Fruit fly (Drosophila melanogaster): ENCODE data around the gene Hmx.

The Hmx gene

DNA sequence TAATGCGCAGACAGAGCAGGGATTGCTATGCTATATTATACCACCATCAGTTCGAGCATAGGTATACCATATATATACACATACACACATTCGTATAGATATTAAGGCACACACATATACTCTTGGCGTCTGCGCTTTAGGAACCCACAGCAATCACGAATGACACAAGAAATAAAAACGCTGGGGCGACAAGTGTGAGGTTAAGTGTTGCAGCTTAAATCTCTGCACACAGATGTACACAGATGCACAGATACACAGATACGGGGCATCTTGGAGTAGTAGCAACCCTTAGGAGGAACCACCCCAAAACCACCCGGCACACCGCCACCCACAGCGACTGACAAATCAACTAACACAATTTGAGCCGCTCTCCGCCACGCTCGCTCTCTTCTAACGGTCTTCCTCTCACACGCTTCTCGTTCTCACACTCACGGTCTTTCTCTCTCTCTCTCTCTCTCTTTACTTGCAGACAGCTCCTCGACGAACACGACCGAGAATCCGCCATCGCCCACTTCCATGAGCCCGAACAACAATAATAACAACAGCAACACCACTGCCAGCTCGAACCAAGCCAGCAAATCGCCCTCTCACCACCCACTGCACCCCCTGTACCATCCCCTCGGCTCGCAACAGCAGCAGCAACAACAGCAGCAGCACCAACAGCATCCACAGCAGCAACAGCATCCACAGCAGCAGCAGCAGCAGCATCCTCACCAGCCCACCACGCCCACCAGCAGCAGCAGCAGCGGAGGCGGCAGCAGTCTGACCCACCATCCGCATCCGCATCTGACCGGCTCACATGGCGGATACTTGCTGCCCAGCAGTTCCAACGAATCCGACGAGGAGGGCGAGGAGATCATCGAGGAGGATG lies 8.1 kb downstream of the Hmx start:
- no peak for TF ChIP-seq Smox (GFP tag; optimal IDR thresholded peaks at IDR 0.05)
- TF ChIP-seq Sox14 (GFP tag; optimal IDR thresholded peaks at IDR 0.05), result no peak
- no peak for TF ChIP-seq spab (GFP tag; optimal IDR thresholded peaks at IDR 0.05)
- no peak for TF ChIP-seq Eip93F (GFP tag; optimal IDR thresholded peaks at IDR 0.05)
- no peak for TF ChIP-seq CG8319 (GFP tag; optimal IDR thresholded peaks at IDR 0.05)
- no peak for TF ChIP-seq dsx (GFP tag; optimal IDR thresholded peaks at IDR 0.05; ENCODE audit: poor library complexity, severe bottlenecking)
- no peak for TF ChIP-seq eg (GFP tag; IDR thresholded peaks at IDR 0.05)
- no peak for TF ChIP-seq CG6792 (GFP tag; optimal IDR thresholded peaks at IDR 0.05)
- no peak for TF ChIP-seq CG3032 (tag; optimal IDR thresholded peaks at IDR 0.05)
- no peak for TF ChIP-seq Gug (GFP tag; IDR thresholded peaks at IDR 0.05)
- TF ChIP-seq CG31627 (GFP tag; optimal IDR thresholded peaks at IDR 0.05), result no peak
- no peak for TF ChIP-seq fkh (GFP tag; optimal IDR thresholded peaks at IDR 0.05)
- no peak for TF ChIP-seq CG15336 (GFP tag; IDR thresholded peaks at IDR 0.05)
- TF ChIP-seq CG1621 (tag; optimal IDR thresholded peaks at IDR 0.05), result no peak
- TF ChIP-seq CG16779 (tag; optimal IDR thresholded peaks at IDR 0.05), result no peak
- TF ChIP-seq CG32006 (GFP tag; optimal IDR thresholded peaks at IDR 0.05), result no peak
- no peak for TF ChIP-seq Sox15 (GFP tag; optimal IDR thresholded peaks at IDR 0.05)

DNA sequence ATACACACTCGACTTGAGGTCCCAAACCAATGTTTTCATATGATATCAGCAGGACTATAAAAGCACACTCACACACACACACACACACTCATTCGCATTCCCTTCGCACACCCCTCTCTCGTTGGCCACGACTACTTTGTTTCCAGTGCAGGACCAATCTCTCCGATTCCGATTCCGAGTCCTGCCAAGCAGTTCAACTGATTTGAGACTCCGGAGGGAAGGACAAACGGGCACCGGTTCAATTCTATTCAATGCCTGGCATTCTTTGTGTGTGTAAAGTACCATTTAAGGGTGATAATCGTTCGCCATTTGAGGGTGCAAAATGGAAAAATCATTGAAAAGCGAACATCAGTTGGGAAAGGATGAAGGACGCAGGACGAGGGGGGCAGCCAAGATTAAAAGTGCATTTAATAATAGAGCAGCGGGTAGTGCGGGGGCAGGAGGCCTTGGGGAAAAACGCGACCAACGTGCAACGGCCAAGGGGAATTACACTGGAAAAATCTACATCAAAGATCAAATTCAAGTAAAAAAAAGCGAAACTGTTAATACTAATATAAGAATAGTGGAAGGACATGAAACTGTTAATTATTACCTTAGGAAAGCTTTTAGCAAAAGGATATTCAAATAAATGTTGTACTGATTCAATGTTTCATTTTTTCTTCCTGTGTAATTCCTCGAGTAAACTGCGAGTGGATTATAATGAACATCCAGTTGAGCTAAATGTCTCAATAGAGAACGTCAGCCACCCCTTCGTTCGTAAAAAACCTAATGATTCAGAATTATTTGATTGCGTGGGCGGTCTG lies 25.1 kb downstream of the Hmx start:
- peak; percentile 7 for TF ChIP-seq CG3032 (tag; optimal IDR thresholded peaks at IDR 0.05)
- peak; percentile 16 for TF ChIP-seq Smox (GFP tag; optimal IDR thresholded peaks at IDR 0.05)
- peak; percentile 43 for TF ChIP-seq Met (GFP tag; optimal IDR thresholded peaks at IDR 0.05)
- no peak for TF ChIP-seq CG9139 (GFP tag; optimal IDR thresholded peaks at IDR 0.05)
- TF ChIP-seq topi (GFP tag; optimal IDR thresholded peaks at IDR 0.05), result no peak
- TF ChIP-seq CG4318 (GFP tag; optimal IDR thresholded peaks at IDR 0.05), result no peak
- peak; percentile 12 for TF ChIP-seq CG31627 (GFP tag; optimal IDR thresholded peaks at IDR 0.05)
- TF ChIP-seq svp (GFP tag), result peak; percentile 67
- peak; percentile 31 for TF ChIP-seq lz (GFP tag; optimal IDR thresholded peaks at IDR 0.05)
- TF ChIP-seq CG3919 (GFP tag; optimal IDR thresholded peaks at IDR 0.05), result no peak
- no peak for TF ChIP-seq CG10631 (GFP tag; optimal IDR thresholded peaks at IDR 0.05)
- no peak for TF ChIP-seq CG11902 (GFP tag; optimal IDR thresholded peaks at IDR 0.05)
- peak; percentile 40 for TF ChIP-seq Hr39 (GFP tag; optimal IDR thresholded peaks at IDR 0.05)
- no peak for TF ChIP-seq CG11294 (GFP tag; IDR thresholded peaks at IDR 0.05)
- TF ChIP-seq Hr38 (GFP tag; optimal IDR thresholded peaks at IDR 0.05), result no peak
- no peak for TF ChIP-seq CG15336 (GFP tag; IDR thresholded peaks at IDR 0.05)
- TF ChIP-seq fd85E (GFP tag; optimal IDR thresholded peaks at IDR 0.05), result no peak
- TF ChIP-seq Eip78C (GFP tag), result peak; percentile 64
- TF ChIP-seq CG6808 (GFP tag; optimal IDR thresholded peaks at IDR 0.05), result no peak
- TF ChIP-seq esn (GFP tag; optimal IDR thresholded peaks at IDR 0.05), result peak; percentile 47
- TF ChIP-seq fd59A (GFP tag; optimal IDR thresholded peaks at IDR 0.05), result no peak
- peak; percentile 17 for TF ChIP-seq Sox102F (GFP tag; optimal IDR thresholded peaks at IDR 0.05)
- peak; percentile 4 for TF ChIP-seq cyc (GFP tag; optimal IDR thresholded peaks at IDR 0.05)
- TF ChIP-seq Ets21C (GFP tag; optimal IDR thresholded peaks at IDR 0.05), result no peak

dm6 chr3R:17588805-17589204 lies 30.1 kb downstream of the Hmx start:
- no peak for TF ChIP-seq CG32006 (GFP tag; optimal IDR thresholded peaks at IDR 0.05)
- TF ChIP-seq dac (GFP tag; optimal IDR thresholded peaks at IDR 0.05), result no peak
- TF ChIP-seq cyc (GFP tag; optimal IDR thresholded peaks at IDR 0.05), result no peak
- no peak for TF ChIP-seq CG11902 (GFP tag; optimal IDR thresholded peaks at IDR 0.05)
- no peak for TF ChIP-seq CG31627 (GFP tag; optimal IDR thresholded peaks at IDR 0.05)
- TF ChIP-seq vri (GFP tag; optimal IDR thresholded peaks at IDR 0.05), result no peak
- TF ChIP-seq Sox15 (GFP tag; optimal IDR thresholded peaks at IDR 0.05), result no peak

Data from whole organism, prepupa.